Fruit fly (Drosophila melanogaster) whole organism, larva: ENCODE measurements around the gene Tpst.

ENCODE experiments used
- noc ChIP-seq: fragments of 200-800 bp; sonication (Bioruptor generic); optimal IDR thresholded peaks from 3 replicates; lab custom pipeline; 2019; ENCODE audit warnings: missing biosample characterization, mild to moderate bottlenecking, missing genetic modification characterization, moderate library complexity

The Tpst gene

DNA sequence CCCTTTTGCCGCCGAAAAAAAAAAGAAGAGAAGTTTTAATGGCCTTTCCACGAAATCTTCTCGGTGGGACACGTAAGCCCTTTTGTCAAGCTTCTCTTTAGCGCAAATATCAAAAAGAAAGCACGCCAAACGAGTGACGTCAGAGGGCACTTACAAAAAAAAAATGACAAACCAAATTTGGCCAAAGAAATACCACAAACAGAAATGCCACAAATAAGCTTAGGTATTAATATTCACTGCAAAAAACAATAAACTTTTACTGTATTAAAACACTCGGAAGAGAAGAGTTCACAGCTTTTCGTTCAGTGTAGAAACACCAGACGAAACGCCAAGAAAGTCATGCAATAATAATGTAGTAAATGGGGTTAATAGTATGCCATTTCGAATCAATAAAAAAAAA is 4.5 kb downstream of the Tpst start:
- TF ChIP-seq noc = peak; percentile 11

DNA sequence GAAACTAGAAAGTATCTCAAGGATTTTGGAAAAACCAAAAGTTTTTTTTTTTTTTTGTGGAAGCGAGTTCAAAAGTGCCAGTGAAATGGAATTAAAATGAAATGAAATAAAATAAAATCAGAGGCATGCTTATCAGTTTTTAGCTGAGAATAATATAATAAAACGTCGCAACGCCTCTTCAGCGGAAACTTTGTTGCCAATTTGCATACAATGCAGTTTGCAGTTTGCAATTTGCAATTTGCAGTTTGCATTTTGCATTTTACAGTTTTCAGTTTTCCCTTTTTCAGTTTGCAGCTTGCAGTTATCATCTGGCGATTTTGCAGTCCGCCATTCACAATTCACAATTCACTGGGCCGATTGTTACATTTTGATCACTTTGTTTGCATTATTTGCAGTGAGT is 5.2 kb downstream of the Tpst start:
- no peak for TF ChIP-seq noc

DNA sequence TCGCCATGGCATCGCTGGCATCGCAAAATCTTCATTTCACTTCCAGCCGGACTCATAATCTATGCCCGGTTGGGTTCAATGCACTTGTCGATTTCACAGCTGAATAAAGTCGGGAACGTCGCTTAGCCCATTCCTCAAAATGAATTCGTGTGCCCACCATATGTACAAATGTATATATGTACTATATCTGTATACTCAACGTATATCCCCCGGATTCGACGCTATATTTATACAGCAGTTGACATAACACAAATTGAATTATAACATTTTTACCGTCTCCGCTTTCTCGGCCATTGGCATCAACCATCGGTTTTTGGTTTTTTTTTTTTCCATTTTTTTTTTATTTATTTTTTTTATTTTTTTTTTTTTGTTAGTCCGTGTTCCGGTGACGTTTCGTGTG is 6.6 kb downstream of the Tpst start:
- no peak for TF ChIP-seq noc

DNA sequence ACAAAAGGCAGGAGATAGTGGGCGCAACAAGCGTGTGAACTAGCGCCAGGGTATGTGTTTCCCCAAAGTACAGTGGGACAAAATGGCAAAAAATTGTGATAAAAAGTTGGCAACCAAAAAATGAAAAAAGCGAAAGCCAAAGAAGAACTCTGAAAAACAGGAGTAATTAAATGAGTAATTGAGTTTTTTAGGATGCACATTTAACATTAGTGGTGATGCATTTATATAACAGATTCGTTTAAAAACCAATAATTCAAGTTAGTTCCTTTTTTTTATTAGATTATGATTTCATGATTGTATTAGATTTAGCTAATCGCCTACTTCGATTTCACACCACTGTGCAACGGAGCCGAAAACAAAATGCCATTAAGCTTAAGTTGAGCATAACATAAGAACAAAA is 8.8 kb downstream of the Tpst start:
- TF ChIP-seq noc = peak; percentile 10

DNA sequence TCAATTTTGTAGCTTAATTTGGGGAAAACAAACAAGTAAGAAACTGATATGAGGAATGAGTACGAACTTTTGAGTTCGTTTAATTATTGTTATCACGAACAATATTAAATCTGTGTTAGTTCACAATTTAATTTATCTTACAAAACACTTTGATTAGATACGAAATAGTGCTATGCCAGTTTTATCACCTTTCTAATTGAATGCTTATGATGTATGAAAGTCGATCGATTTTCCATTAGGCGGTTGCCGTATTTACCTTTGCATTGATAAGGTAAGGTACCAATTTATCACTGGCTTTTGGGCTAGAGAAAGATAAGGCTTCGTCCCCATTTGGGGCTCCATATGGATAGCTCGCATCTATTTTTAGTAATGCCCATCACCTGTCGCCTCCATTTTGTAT is 15.7 kb downstream of the Tpst start:
- no peak for TF ChIP-seq noc

DNA sequence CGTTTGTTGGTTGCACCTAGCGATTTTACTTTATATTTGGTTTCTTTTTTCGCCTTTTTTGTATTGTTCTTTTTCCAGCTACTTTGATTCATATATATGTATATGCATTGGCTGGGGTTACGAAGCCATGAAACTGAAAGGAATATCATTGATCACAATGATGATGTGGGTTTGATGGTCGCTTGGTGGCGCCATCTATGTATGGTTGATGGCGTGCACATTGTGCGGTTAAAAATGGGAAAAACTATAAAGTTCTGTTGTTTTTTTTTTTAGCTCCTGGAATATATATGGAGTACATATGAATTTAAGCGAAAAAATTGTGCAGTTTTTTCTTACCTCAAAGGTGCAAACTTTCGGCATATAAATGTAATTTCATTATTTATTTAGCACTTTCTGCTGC is 23.3 kb downstream of the Tpst start:
- no peak for TF ChIP-seq noc

DNA sequence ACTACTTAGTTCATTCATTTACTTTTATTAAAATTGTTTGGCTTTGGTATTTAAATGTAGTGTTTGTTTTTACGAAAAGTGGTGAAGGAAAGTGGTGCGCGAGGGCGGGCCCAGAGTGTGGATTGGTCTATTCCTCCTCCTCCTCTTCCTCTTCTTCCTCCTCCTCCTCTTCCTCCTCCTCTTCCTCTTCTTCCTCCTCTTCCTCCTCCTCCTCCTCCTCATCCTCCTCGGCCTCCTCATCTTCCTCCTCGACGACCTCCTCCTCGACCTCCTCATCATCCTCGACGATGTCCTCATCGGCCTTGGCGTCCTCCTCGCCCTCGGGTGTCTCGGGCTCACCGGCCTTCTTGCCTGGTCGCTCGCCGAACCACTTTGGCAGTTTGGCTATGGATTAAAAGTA is 30.0 kb downstream of the Tpst start:
- TF ChIP-seq noc = no peak

DNA sequence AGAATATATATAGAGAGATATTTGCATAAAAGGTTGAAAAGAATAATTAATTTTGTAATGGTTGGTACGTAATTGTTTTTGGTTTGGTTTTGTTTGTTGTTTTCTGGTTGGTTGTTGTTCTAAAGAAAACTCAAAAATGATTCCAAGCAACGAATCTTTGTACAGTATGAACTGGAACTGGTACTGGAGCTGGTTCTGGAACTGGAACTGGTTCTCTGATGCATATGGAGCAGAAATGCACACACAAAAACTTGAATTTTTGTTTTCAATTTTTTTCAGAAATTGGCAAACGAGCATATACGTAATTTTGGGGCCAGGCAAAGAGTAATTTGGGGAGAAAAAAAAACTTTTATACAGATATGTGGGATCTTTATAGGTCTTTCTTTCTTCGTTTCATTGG is 34.1 kb downstream of the Tpst start:
- TF ChIP-seq noc = no peak

DNA sequence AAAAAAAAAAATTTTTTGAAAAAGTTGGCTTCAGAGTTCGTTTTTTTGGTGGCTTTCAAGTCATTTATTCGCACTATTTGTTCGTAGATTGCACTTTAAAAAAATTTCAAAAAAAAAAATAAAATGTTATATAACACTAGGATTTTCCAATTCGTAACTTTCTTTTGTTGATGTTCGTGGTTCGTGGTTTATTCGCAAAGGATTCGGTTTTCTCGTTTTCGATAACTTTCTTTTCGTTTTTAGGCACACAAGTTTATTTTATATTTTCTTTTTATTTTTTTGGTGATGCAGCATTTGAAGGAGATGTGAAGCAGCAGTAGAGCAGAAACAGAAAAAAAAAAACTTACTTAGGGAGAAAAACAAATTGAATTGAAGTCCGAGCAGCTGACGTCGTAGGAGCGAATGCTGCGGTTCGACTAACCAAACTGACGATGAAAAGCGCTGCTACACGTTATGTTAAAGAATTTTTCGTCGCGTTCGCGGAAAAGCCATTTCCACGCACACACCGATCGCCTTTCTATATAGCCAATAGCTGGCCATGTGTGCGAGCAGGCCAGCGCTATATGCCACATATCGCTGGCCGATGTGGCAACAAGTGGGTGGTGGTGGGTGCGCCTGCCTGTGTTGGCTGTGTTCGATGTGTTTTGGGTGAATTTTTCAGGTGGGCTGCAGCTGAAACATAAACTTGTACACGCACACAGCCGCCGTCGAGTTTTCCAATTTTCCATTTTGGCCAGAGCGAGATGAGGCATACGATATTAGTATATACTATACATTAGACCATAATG is 38.6 kb downstream of the Tpst start, which contains the start of gene up:
TSS of gene up (minus strand) at position 508 of the 788 bp plus-strand sequence.
- no peak for TF ChIP-seq noc

DNA sequence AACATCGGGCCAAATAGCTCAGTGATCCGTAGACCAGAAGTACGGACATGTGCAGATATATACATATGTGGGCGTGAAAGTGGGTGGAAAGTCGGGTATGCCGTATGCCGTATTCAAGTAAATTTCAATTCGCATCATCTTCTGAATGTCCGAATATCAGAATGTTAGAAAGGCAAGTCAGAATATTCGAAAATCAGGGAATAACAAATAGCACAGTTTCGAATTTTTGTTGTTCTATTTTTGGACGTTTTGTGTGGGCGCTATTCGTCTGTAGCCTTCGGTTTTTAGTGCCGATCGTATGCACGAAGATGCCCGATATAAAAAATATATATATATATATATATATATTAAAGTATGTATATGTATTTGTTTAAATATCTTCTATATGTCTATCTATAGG is 40.9 kb downstream of the Tpst start:
- TF ChIP-seq noc = no peak

DNA sequence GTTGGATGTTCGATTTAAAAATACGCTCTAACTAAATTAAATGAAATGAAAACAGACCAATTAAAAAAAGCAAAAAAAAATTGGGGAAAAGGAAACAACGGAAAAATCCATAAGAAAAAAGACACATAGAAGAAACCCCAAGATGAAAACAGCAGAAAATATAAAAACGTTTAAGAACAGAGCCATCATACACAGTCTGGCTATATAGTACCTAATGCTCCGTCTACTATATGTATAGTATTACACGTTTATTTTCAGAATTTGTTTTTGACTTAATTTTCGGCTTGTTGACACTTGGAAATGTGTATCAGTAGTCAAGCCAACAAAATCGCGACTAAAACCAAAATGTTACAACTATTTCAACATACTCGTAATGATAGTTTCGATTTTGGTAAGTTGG is 41.8 kb downstream of the Tpst start, which contains the start of gene CG11178:
TSS of gene CG11178 (plus strand) at position 301 of the 400 bp plus-strand sequence.
- no peak for TF ChIP-seq noc

DNA sequence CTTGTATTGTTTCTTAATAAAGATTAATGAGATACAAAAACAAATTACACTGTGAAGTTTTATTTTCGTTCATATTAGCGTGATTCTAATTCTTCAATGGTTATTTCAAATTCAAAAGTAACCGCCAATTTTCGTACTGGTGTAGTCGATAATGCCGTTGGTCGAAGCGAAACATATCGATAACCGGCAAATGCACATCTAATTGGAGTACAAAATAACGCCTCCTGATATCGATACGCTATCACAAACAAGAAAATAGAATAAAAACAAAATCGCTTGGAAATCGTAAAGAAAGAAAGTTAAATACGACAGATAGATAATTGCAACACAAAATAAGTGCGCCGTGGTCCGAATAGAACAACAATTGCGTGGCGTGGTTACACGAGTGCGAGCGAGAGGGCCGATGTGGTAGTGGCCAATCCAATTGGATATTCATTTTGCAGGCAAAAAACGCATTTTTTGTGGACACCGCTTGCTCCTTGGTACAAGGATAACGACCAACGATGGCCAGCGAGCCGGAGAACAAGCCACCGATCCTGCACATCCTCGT is 42.4 kb downstream of the Tpst start:
- TF ChIP-seq noc = no peak

DNA sequence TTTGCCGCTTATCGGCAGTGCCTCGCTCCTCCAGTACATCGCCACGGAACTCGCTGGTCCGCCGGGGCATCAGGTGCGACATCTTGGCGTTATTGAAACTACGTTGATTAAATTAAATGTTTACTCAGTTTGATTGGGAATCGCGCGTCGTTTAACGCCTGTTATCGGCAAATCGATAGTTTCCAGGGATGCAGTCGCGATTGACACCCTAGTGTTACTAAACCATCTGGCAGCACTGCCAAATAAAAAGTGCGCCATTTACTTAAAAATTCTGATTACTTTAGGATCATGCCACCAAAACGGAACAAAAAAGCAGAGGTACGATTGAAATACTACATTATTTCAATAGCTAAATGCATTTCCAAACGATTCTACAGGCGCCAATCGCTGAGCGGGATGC is 48.3 kb downstream of the Tpst start, which contains the start of the genes Ndc80 and BthD:
TSS of gene Ndc80 (minus strand) at position 179 of the 400 bp plus-strand sequence.
TSS of gene BthD (plus strand) at position 248 of the 400 bp plus-strand sequence.
- TF ChIP-seq noc = no peak

DNA sequence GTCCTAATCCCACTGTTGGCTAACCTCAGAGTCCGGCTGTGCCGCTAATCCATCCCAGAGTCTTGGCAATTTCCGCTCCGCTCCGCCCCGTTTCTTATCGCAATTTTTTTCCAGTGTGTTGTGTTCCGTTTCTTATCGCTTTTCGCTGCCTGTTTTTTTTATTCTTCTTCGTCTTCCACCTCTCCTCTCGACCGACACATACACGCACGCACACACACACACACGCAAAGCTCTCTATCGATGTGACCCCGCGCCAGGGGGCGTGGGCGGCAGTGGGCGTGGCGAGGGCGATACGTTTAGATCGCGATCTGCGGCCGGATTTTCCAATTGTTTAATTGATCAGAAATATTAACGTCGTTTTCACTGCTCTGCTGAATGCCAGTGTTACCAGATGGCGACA is 52.4 kb downstream of the Tpst start:
- TF ChIP-seq noc = peak; percentile 4

DNA sequence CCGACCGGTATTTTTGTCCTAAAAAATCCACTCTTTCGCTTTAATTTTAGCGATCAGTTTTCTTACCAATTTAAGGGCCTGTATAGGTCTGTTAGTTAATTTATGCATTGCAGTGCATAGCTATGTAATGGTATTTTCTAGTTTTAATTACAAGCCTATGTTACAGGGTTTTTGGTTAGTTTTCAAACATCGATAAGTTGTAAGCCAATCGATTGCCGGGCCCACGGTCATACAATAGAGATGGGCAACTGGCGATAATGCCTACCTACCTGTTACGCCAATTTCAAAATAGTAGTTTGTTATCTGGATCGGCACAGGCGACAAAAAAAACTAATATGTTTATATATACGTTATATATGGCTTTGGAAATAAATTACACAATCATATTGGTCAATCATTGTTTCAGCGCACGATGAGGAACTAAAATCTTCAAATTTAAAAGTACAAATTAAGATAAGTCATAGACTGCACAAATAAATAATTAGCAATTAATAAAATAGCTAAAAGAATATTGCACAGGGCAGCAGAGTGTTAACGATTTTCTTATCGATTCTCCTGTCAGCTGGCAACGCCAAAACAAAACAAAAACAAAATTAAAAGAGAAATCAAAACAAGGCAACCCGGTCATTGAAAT is 52.9 kb downstream of the Tpst start, which contains the start of the genes tth and Tango2:
TSS of gene tth (minus strand) at position 170 of the 634 bp plus-strand sequence.
TSS of gene Tango2 (plus strand) at position 573 of the 634 bp plus-strand sequence.
- peak; percentile 92 for TF ChIP-seq noc

DNA sequence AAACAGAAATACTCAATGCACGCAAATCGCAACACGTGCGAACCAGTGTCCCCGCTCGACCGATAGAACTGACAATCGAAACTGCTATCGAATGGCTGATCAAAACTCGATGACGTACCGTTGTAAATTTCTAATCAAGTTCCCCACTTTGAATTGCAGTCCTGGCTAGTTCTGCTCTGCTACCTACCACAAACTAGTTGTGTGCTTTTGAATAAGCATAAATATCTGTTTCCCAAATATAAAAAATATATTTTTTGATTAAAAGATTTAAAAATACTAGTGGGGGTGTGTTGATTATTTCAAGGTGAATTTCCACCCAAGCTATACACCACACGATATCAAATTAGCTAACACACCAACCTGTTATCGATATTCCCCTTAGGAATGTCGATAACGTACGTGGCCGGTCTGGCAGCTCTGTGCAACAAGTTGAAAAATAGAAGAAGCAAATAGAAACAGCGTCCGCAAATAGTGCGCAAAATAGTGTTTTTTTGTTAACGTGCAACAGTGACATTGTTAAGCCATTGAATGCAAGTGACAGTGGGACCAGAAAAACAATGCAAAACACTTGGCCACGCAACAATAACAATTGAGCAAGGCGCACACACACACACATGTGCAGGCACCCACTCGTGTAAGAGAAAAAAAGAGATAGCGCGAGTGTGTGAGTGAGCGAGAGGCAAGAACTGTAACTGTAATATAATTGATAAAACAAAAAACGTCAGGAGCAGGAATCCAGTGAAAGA is 60.9 kb downstream of the Tpst start, which contains the start of the genes CG2691 and NFAT:
TSS of gene CG2691 (minus strand) at position 75 of the 746 bp plus-strand sequence.
TSS of gene NFAT (plus strand) at position 412 of the 746 bp plus-strand sequence.
- no peak for TF ChIP-seq noc
